Worm (Caenorhabditis elegans): ENCODE data around the gene Y94H6A.3.

- no peak for TF ChIP-seq klf-2 (GFP tag; conservative IDR thresholded peaks at IDR 0.05)
- no peak for TF ChIP-seq ztf-29 (GFP tag; IDR thresholded peaks at IDR 0.05)
- 0 out of 2 replicates have a peak, but pooled peaks have one; percentile 40 for TF ChIP-seq flt-1 (GFP tag; IDR thresholded peaks at IDR 0.05)
Observed at ce11 chrIV:2640950-2641349, 35.4 kb upstream of the Y94H6A.3 start, which contains the start of the genes mdf-2 and nduv-3.
